Worm (Caenorhabditis elegans) whole organism, midembryonic: ENCODE measurements around the gene clec-20.

ENCODE experiments used
- flt-1 ChIP-seq: fragments of 200-800 bp; sonication (Bioruptor generic); IDR thresholded peaks from 2 replicates; pipeline ENCODE4 v1.3.6; 2022; ENCODE audit warnings: missing genetic modification characterization, missing compliant biosample characterization
- med-1 ChIP-seq: sonication (generic microtip); optimal IDR thresholded peaks from 2 replicates; lab custom pipeline; 2017; ENCODE audit warnings: missing genetic modification characterization, mild to moderate bottlenecking, missing compliant biosample characterization, antibody characterized with exemption, missing genetic modification reagents; ENCODE audit not compliant: insufficient read depth

DNA sequence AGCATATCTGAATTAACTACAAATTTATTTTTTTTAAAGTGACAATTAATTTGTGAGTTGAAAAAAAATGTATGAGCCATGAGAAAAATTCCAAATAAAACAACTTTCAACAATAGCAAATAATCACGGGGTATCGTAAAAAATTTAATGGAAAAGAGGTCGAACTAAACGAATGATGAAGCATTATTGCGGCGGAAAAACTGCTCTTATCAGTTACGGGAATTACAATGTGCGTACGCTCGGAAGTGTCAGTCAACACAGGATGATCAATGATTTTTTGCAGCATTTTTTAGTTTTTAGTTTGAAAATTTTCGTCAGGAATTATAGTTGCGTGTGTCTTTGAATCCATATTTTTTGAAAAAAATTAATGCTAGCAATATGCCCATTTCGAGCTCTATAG lies 18.3 kb downstream of the clec-20 start:
- TF ChIP-seq flt-1 (GFP tag; lab: Robert Waterston, UW) (no peak), med-1 (GFP tag; lab: Kevin White, UChicago) (no peak)
